Worm (Caenorhabditis elegans) whole organism, L1 larva: Measurements from ENCODE around the gene acy-4.

Source experiments
- alr-1 ChIP-seq: fragments of 200-800 bp; sonication (Bioruptor generic); optimal IDR thresholded peaks from 2 replicates; lab custom pipeline; 2018; ENCODE audit warnings: borderline replicate concordance, mild to moderate bottlenecking, missing genetic modification characterization, missing compliant biosample characterization
- dpl-1 ChIP-seq, 3 experiments: fragments of 150-350 bp in 2 of 3; sonication (generic microtip) in 1 of 3; optimal IDR thresholded peaks; 2 replicates each; lab custom pipeline; 2014 to 2017; ENCODE audit warnings: missing biosample characterization in 3 of 3, missing genetic modification characterization in 3 of 3, missing genetic modification reagents in 3 of 3
- hlh-17 ChIP-seq: fragments of 200-800 bp; sonication (Bioruptor generic); optimal IDR thresholded peaks from 2 replicates; lab custom pipeline; 2018; ENCODE audit warnings: missing genetic modification characterization, mild to moderate bottlenecking, missing compliant biosample characterization, moderate library complexity, borderline replicate concordance
- isw-1 ChIP-seq: fragments of 200-800 bp; sonication (Bioruptor generic); IDR thresholded peaks from 2 replicates; pipeline ENCODE4 v1.3.6; 2022; ENCODE audit warnings: missing genetic modification characterization, missing compliant biosample characterization
- jun-1 ChIP-seq: fragments of 150-350 bp; optimal IDR thresholded peaks from 2 replicates; lab custom pipeline; 2014; ENCODE audit warnings: missing biosample characterization, missing genetic modification reagents, missing genetic modification characterization
- mdl-1 ChIP-seq, 2 experiments: fragments of 150-350 bp; optimal IDR thresholded peaks; 2 replicates each; lab custom pipeline; 2014 to 2017; ENCODE audit warnings: missing biosample characterization in 2 of 2, missing genetic modification characterization in 2 of 2, inconsistent platforms in 1 of 2
- nhr-11 ChIP-seq: fragments of 150-350 bp; optimal IDR thresholded peaks from 2 replicates; lab custom pipeline; 2014; ENCODE audit warnings: missing biosample characterization, missing genetic modification characterization
- nhr-237 ChIP-seq: fragments of 150-350 bp; optimal IDR thresholded peaks from 2 replicates; lab custom pipeline; 2014; ENCODE audit warnings: missing biosample characterization, missing genetic modification characterization
- nhr-76 ChIP-seq: sonication (generic microtip); optimal IDR thresholded peaks from 2 replicates; lab custom pipeline; 2017; ENCODE audit warnings: missing biosample characterization, missing genetic modification characterization
- nhr-84 ChIP-seq: sonication (generic microtip); optimal IDR thresholded peaks from 2 replicates; lab custom pipeline; 2017; ENCODE audit warnings: missing biosample characterization, missing genetic modification characterization
- rnt-1 ChIP-seq: sonication (generic microtip); optimal IDR thresholded peaks from 2 replicates; lab custom pipeline; 2016; ENCODE audit warnings: mild to moderate bottlenecking, missing genetic modification characterization, moderate library complexity, missing compliant biosample characterization
- tlp-1 ChIP-seq: fragments of 150-350 bp; optimal IDR thresholded peaks from 2 replicates; lab custom pipeline; 2014; ENCODE audit warnings: missing biosample characterization, missing genetic modification characterization
- zag-1 ChIP-seq: fragments of 150-350 bp; optimal IDR thresholded peaks from 2 replicates; lab custom pipeline; 2014; ENCODE audit warnings: missing biosample characterization, missing genetic modification characterization

- no peak for TF ChIP-seq nhr-237 (tag; lab: Kevin White, UChicago)
- TF ChIP-seq isw-1 (GFP tag; lab: Robert Waterston, UW): no peak
- no peak for TF ChIP-seq nhr-11 (tag; lab: Kevin White, UChicago)
- no peak for TF ChIP-seq zag-1 (tag; lab: Kevin White, UChicago)
- no peak for TF ChIP-seq tlp-1 (tag; lab: Kevin White, UChicago)
- TF ChIP-seq nhr-76: no peak
- no peak for TF ChIP-seq mdl-1 (tag; optimal IDR thresholded peaks at IDR 0.05; lab: Kevin White, UChicago)
- TF ChIP-seq alr-1 (tag; lab: Kevin White, UChicago): no peak
- TF ChIP-seq dpl-1 (GFP tag; optimal IDR thresholded peaks at IDR 0.05; lab: Kevin White, UChicago): no peak
- no peak for TF ChIP-seq rnt-1 (tag; lab: Kevin White, UChicago)
- TF ChIP-seq hlh-17 (GFP tag; lab: Kevin White, UChicago): no peak
- TF ChIP-seq nhr-84 (tag; lab: Kevin White, UChicago): no peak
- no peak for TF ChIP-seq jun-1
These were observed 42.7 kb downstream of the acy-4 start for ce11 chrV:5587955-5588354.
